Fruit fly (Drosophila melanogaster) whole organism, prepupa: ENCODE data around the gene CG7384.

ENCODE experiments used
- CG15336 ChIP-seq: fragments of 200-800 bp; sonication (Bioruptor generic); IDR thresholded peaks from 2 replicates; pipeline ENCODE4 v1.3.6; 2022; ENCODE audit warnings: missing biosample characterization, missing genetic modification characterization
- CG31627 ChIP-seq: fragments of 200-800 bp; sonication (Bioruptor generic); optimal IDR thresholded peaks from 3 replicates; lab custom pipeline; 2016; ENCODE audit warnings: missing biosample characterization, missing genetic modification characterization
- CG3919 ChIP-seq: fragments of 200-800 bp; sonication (Bioruptor generic); optimal IDR thresholded peaks from 3 replicates; lab custom pipeline; 2016; ENCODE audit warnings: missing biosample characterization, missing genetic modification characterization
- CG8632 ChIP-seq: fragments of 200-800 bp; sonication (Bioruptor generic); optimal IDR thresholded peaks from 3 replicates; lab custom pipeline; 2016; ENCODE audit warnings: missing biosample characterization, missing genetic modification characterization
- net ChIP-seq: fragments of 200-800 bp; sonication (Bioruptor generic); optimal IDR thresholded peaks from 3 replicates; lab custom pipeline; 2016; ENCODE audit warnings: missing biosample characterization, missing genetic modification characterization
- ss ChIP-seq, 2 experiments: fragments of 200-800 bp; sonication (Bioruptor generic); optimal IDR thresholded peaks; 2 replicates in 1 of 2; 3 replicates in 1 of 2; lab custom pipeline; 2017 to 2018; ENCODE audit warnings: mild to moderate bottlenecking in 2 of 2, missing biosample characterization in 2 of 2, missing genetic modification characterization in 2 of 2, moderate library complexity in 1 of 2

DNA sequence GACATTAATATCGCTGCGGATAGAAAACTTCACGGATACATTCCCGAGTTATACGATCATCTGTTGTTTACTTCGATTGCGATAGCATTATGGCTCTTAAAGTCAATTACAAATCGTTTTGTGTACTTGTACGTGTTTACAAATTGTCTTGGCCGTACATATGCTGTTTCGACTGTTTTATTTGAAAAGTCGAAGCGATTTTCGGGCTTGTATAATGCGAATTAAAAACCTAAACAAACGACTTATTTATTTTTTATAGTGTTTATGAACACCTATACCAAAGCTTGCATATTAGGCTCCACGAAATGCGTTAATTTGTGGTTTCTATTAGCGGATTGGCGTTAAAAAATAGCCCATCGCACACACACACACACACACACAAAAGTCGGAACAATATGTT is 38.0 kb downstream of the CG7384 start:
- TF ChIP-seq CG31627 (no peak), CG15336 (GFP tag; lab: Robert Waterston, UW) (no peak), CG3919 (no peak), ss (GFP tag; optimal IDR thresholded peaks at IDR 0.05; lab: Kevin White, UChicago) (no peak), net (GFP tag; lab: Kevin White, UChicago) (no peak), CG8632 (GFP tag; lab: Kevin White, UChicago) (no peak)
